Fruit fly (Drosophila melanogaster): ENCODE results near the gene Clp.

Clp gene

dm6 chr2L:855052-855547 is 35.3 kb downstream of the Clp start, which contains the start of gene CG13949:
Gene CG13949 (plus strand): TSS chr2L:855337.
- TF ChIP-seq lz (GFP tag; optimal IDR thresholded peaks at IDR 0.05) = peak; percentile 35
- peak; percentile 34 for TF ChIP-seq topi (GFP tag; optimal IDR thresholded peaks at IDR 0.05)
- TF ChIP-seq CG9139 (GFP tag; optimal IDR thresholded peaks at IDR 0.05) = no peak
- no peak for TF ChIP-seq spab (GFP tag; optimal IDR thresholded peaks at IDR 0.05)
- TF ChIP-seq CG8119 (GFP tag; IDR thresholded peaks at IDR 0.05) = peak; percentile 47; the same call in 2 of the 3 replicates
- peak; percentile 26; the same call in 1 of the 2 replicates for TF ChIP-seq CG11294 (GFP tag; IDR thresholded peaks at IDR 0.05)
- TF ChIP-seq CG10669 (GFP tag; optimal IDR thresholded peaks at IDR 0.05) = no peak
- peak; percentile 46 for TF ChIP-seq CG10631 (GFP tag; optimal IDR thresholded peaks at IDR 0.05)
- peak; percentile 49 for TF ChIP-seq CG15336 (GFP tag; IDR thresholded peaks at IDR 0.05)
- TF ChIP-seq cyc (GFP tag; optimal IDR thresholded peaks at IDR 0.05) = peak; percentile 37
- no peak for TF ChIP-seq CG6854 (GFP tag; optimal IDR thresholded peaks at IDR 0.05)
- peak; percentile 63 for TF ChIP-seq esn (GFP tag; optimal IDR thresholded peaks at IDR 0.05)
- TF ChIP-seq CG3032 (tag; optimal IDR thresholded peaks at IDR 0.05) = peak; percentile 17
- no peak for TF ChIP-seq Ets21C (GFP tag; optimal IDR thresholded peaks at IDR 0.05)
- TF ChIP-seq Eip75B (GFP tag; optimal IDR thresholded peaks at IDR 0.05) = peak; percentile 18
- TF ChIP-seq acj6 (GFP tag; optimal IDR thresholded peaks at IDR 0.05) = peak; percentile 34
- TF ChIP-seq Ets96B (tag; optimal IDR thresholded peaks at IDR 0.05) = peak; percentile 8
- TF ChIP-seq dsx (GFP tag; optimal IDR thresholded peaks at IDR 0.05; ENCODE audit: poor library complexity, severe bottlenecking) = no peak
- peak; percentile 73 for TF ChIP-seq Hr4 (GFP tag; optimal IDR thresholded peaks at IDR 0.05)
- no peak for TF ChIP-seq CG34406 (GFP tag; optimal IDR thresholded peaks at IDR 0.05)
- peak; percentile 46 for TF ChIP-seq CG31627 (GFP tag; optimal IDR thresholded peaks at IDR 0.05)
- peak; percentile 23 for TF ChIP-seq achi (GFP tag; optimal IDR thresholded peaks at IDR 0.05)
- TF ChIP-seq Sox102F (GFP tag; optimal IDR thresholded peaks at IDR 0.05) = no peak
- TF ChIP-seq ss (GFP tag; optimal IDR thresholded peaks at IDR 0.05) = no peak
- no peak for TF ChIP-seq CG7368 (GFP tag; optimal IDR thresholded peaks at IDR 0.05)
- TF ChIP-seq OdsH (GFP tag; optimal IDR thresholded peaks at IDR 0.05) = peak; percentile 44
- TF ChIP-seq Met (GFP tag; optimal IDR thresholded peaks at IDR 0.05) = peak; percentile 49
- no peak for TF ChIP-seq CG11902 (GFP tag; optimal IDR thresholded peaks at IDR 0.05)
- no peak for TF ChIP-seq Sox15 (GFP tag; optimal IDR thresholded peaks at IDR 0.05)
- peak; percentile 51 for TF ChIP-seq Smox (GFP tag; optimal IDR thresholded peaks at IDR 0.05)
- peak; percentile 46 for TF ChIP-seq Hr39 (GFP tag; optimal IDR thresholded peaks at IDR 0.05)
- TF ChIP-seq eg (GFP tag; IDR thresholded peaks at IDR 0.05) = peak; percentile 57
- TF ChIP-seq CG6163 (GFP tag; IDR thresholded peaks at IDR 0.05) = peak; percentile 75
- no peak for TF ChIP-seq CG4318 (GFP tag; optimal IDR thresholded peaks at IDR 0.05)
- no peak for TF ChIP-seq CG6276 (GFP tag; optimal IDR thresholded peaks at IDR 0.05)
- TF ChIP-seq Eip93F (GFP tag; optimal IDR thresholded peaks at IDR 0.05) = no peak
- TF ChIP-seq fkh (GFP tag; optimal IDR thresholded peaks at IDR 0.05) = no peak
- peak; percentile 74 for TF ChIP-seq svp (GFP tag)
- TF ChIP-seq pdm3 (GFP tag; optimal IDR thresholded peaks at IDR 0.05) = peak; percentile 63
- no peak for TF ChIP-seq CG11762 (GFP tag; optimal IDR thresholded peaks at IDR 0.05; ENCODE audit: insufficient read depth)
- TF ChIP-seq CG8632 (GFP tag; optimal IDR thresholded peaks at IDR 0.05) = no peak
- TF ChIP-seq fd85E (GFP tag; optimal IDR thresholded peaks at IDR 0.05) = no peak
- no peak for TF ChIP-seq salr (GFP tag; optimal IDR thresholded peaks at IDR 0.05)
- no peak for TF ChIP-seq vri (GFP tag; optimal IDR thresholded peaks at IDR 0.05)
- no peak for TF ChIP-seq Blimp-1 (GFP tag; optimal IDR thresholded peaks at IDR 0.05)
- no peak for TF ChIP-seq CG6808 (GFP tag; optimal IDR thresholded peaks at IDR 0.05)
- peak; percentile 77 for TF ChIP-seq Eip78C (GFP tag)
- peak; percentile 41 for TF ChIP-seq CG3919 (GFP tag; optimal IDR thresholded peaks at IDR 0.05)
- TF ChIP-seq Sox14 (GFP tag; optimal IDR thresholded peaks at IDR 0.05) = peak; percentile 58
- no peak for TF ChIP-seq net (GFP tag; optimal IDR thresholded peaks at IDR 0.05)
- no peak for TF ChIP-seq Hr38 (GFP tag; optimal IDR thresholded peaks at IDR 0.05)
- 0 out of 2 replicates have a peak, but pooled peaks have one; percentile 25 for TF ChIP-seq Gug (GFP tag; IDR thresholded peaks at IDR 0.05)

Measured in whole organism, prepupa.